Worm (Caenorhabditis elegans): ENCODE measurements around the gene B0457.4.

- no peak for TF ChIP-seq ceh-90 (tag; optimal IDR thresholded peaks at IDR 0.05)
- TF ChIP-seq nhr-85 (tag), result no peak
- no peak for TF ChIP-seq snpc-4 (tag; optimal IDR thresholded peaks at IDR 0.05)
- TF ChIP-seq mdl-1 (tag; optimal IDR thresholded peaks at IDR 0.05), result no peak
- no peak for TF ChIP-seq lin-35 (GFP tag; optimal IDR thresholded peaks at IDR 0.05)
- no peak for TF ChIP-seq unc-62 (GFP tag; optimal IDR thresholded peaks at IDR 0.05)
- no peak for TF ChIP-seq pqm-1 (tag; optimal IDR thresholded peaks at IDR 0.05)
- TF ChIP-seq jun-1 (tag; optimal IDR thresholded peaks at IDR 0.05), result no peak
- no peak for TF ChIP-seq unc-130 (tag; optimal IDR thresholded peaks at IDR 0.05)
- TF ChIP-seq nhr-76 (tag; optimal IDR thresholded peaks at IDR 0.05), result no peak
- TF ChIP-seq nhr-19 (GFP tag; conservative IDR thresholded peaks at IDR 0.05), result no peak
- no peak for TF ChIP-seq tlp-1 (tag; optimal IDR thresholded peaks at IDR 0.05)
- no peak for TF ChIP-seq nhr-12 (tag; optimal IDR thresholded peaks at IDR 0.05)
- TF ChIP-seq grh-1 (GFP tag; IDR thresholded peaks at IDR 0.05), result no peak
These were observed 22.2 kb downstream of the B0457.4 start for ce11 chrII:8889589-8889988.

Data from whole organism, L1 larva.